Worm (Caenorhabditis elegans) whole organism, mixed stage, embryonic: ENCODE data around the gene C16D2.1.

Experiments
- M03D4.4 ChIP-seq: sonication (generic microtip); optimal IDR thresholded peaks from 2 replicates; lab custom pipeline; 2017; ENCODE audit warnings: mild to moderate bottlenecking, missing genetic modification characterization, missing compliant biosample characterization
- bed-3 ChIP-seq: fragments of 200-800 bp; sonication (Bioruptor generic); optimal IDR thresholded peaks from 3 replicates; lab custom pipeline; 2018; ENCODE audit warnings: mild to moderate bottlenecking, missing genetic modification characterization, moderate library complexity, missing compliant biosample characterization
- blmp-1 ChIP-seq: fragments of 150-350 bp; optimal IDR thresholded peaks from 2 replicates; lab custom pipeline; 2014; ENCODE audit warnings: missing biosample characterization, missing genetic modification characterization
- ceh-39 ChIP-seq: fragments of 150-350 bp; optimal IDR thresholded peaks from 2 replicates; lab custom pipeline; 2014; ENCODE audit warnings: missing biosample characterization, missing genetic modification characterization
- ceh-83 ChIP-seq: fragments of 200-800 bp; sonication (Bioruptor generic); optimal IDR thresholded peaks from 2 replicates; lab custom pipeline; 2018; ENCODE audit warnings: mild to moderate bottlenecking, missing genetic modification characterization, missing compliant biosample characterization
- ces-1 ChIP-seq: fragments of 150-350 bp; optimal IDR thresholded peaks from 2 replicates; lab custom pipeline; 2014; ENCODE audit warnings: missing biosample characterization, missing genetic modification reagents, missing genetic modification characterization
- cnd-1 ChIP-seq: fragments of 200-800 bp; sonication (Bioruptor generic); optimal IDR thresholded peaks from 2 replicates; lab custom pipeline; 2018; ENCODE audit warnings: mild to moderate bottlenecking, missing genetic modification characterization, missing compliant biosample characterization
- elt-1 ChIP-seq: sonication (generic microtip); optimal IDR thresholded peaks from 2 replicates; lab custom pipeline; 2017; ENCODE audit warnings: missing genetic modification characterization, mild to moderate bottlenecking, missing compliant biosample characterization, antibody characterized with exemption, moderate library complexity, borderline replicate concordance; ENCODE audit not compliant: insufficient read depth
- flh-1 ChIP-seq: fragments of 200-800 bp; sonication (Bioruptor generic); optimal IDR thresholded peaks from 2 replicates; lab custom pipeline; 2018; ENCODE audit warnings: mild to moderate bottlenecking, missing genetic modification characterization, moderate library complexity, missing compliant biosample characterization
- ham-2 ChIP-seq: fragments of 200-800 bp; sonication (Bioruptor generic); optimal IDR thresholded peaks from 2 replicates; lab custom pipeline; 2018; ENCODE audit warnings: mild to moderate bottlenecking, missing genetic modification characterization, missing compliant biosample characterization
- hlh-1 ChIP-seq: fragments of 150-350 bp; optimal IDR thresholded peaks from 2 replicates; lab custom pipeline; 2014; ENCODE audit warnings: missing biosample characterization, missing genetic modification reagents, missing genetic modification characterization
- lin-32 ChIP-seq: fragments of 200-800 bp; sonication (Bioruptor generic); optimal IDR thresholded peaks from 2 replicates; lab custom pipeline; 2018; ENCODE audit warnings: mild to moderate bottlenecking, missing genetic modification characterization, missing compliant biosample characterization
- lsy-2 ChIP-seq: fragments of 150-350 bp; optimal IDR thresholded peaks from 2 replicates; lab custom pipeline; 2014; ENCODE audit warnings: missing biosample characterization, missing genetic modification characterization
- mab-5 ChIP-seq: fragments of 150-350 bp; optimal IDR thresholded peaks from 2 replicates; lab custom pipeline; 2014; ENCODE audit warnings: missing biosample characterization, missing genetic modification characterization
- mep-1 ChIP-seq: fragments of 150-350 bp; optimal IDR thresholded peaks from 2 replicates; lab custom pipeline; 2017; ENCODE audit warnings: missing biosample characterization, missing genetic modification reagents, missing genetic modification characterization, inconsistent platforms
- nhr-2 ChIP-seq: fragments of 150-350 bp; optimal IDR thresholded peaks from 2 replicates; lab custom pipeline; 2014; ENCODE audit warnings: missing biosample characterization, missing genetic modification characterization
- nhr-237 ChIP-seq: fragments of 150-350 bp; optimal IDR thresholded peaks from 2 replicates; lab custom pipeline; 2014; ENCODE audit warnings: missing biosample characterization, missing genetic modification characterization
- nhr-76 ChIP-seq: sonication (generic microtip); optimal IDR thresholded peaks from 2 replicates; lab custom pipeline; 2017; ENCODE audit warnings: missing biosample characterization, missing genetic modification characterization
- pha-4 ChIP-seq: fragments of 150-350 bp; optimal IDR thresholded peaks from 2 replicates; lab custom pipeline; 2018; ENCODE audit warnings: missing biosample characterization, missing genetic modification reagents, missing genetic modification characterization
- sem-2 ChIP-seq: fragments of 200-800 bp; sonication (Bioruptor generic); optimal IDR thresholded peaks from 2 replicates; lab custom pipeline; 2018; ENCODE audit warnings: mild to moderate bottlenecking, missing genetic modification characterization, missing compliant biosample characterization
- snpc-4 ChIP-seq: fragments of 150-350 bp; optimal IDR thresholded peaks from 2 replicates; lab custom pipeline; 2014; ENCODE audit warnings: missing biosample characterization, missing genetic modification characterization
- sptf-1 ChIP-seq: sonication (generic microtip); optimal IDR thresholded peaks from 2 replicates; lab custom pipeline; 2017; ENCODE audit warnings: mild to moderate bottlenecking, missing genetic modification characterization, moderate library complexity, missing compliant biosample characterization
- tbx-8 ChIP-seq: fragments of 200-800 bp; sonication (Bioruptor generic); optimal IDR thresholded peaks from 2 replicates; lab custom pipeline; 2018; ENCODE audit warnings: mild to moderate bottlenecking, missing genetic modification characterization, moderate library complexity, missing compliant biosample characterization
- unc-120 ChIP-seq: sonication (generic microtip); optimal IDR thresholded peaks from 2 replicates; lab custom pipeline; 2017; ENCODE audit warnings: missing genetic modification characterization, missing compliant biosample characterization; ENCODE audit not compliant: poor library complexity, severe bottlenecking
- unc-39 ChIP-seq: fragments of 150-350 bp; optimal IDR thresholded peaks from 2 replicates; lab custom pipeline; 2014; ENCODE audit warnings: missing biosample characterization, missing genetic modification characterization
- unc-62 ChIP-seq: fragments of 150-350 bp; optimal IDR thresholded peaks from 2 replicates; lab custom pipeline; 2014; ENCODE audit warnings: missing biosample characterization, missing genetic modification reagents, missing genetic modification characterization
- zip-8 ChIP-seq: fragments of 150-350 bp; optimal IDR thresholded peaks from 2 replicates; lab custom pipeline; 2014; ENCODE audit warnings: missing biosample characterization, missing genetic modification characterization
- ztf-11 ChIP-seq: fragments of 150-350 bp; optimal IDR thresholded peaks from 2 replicates; lab custom pipeline; 2014; ENCODE audit warnings: missing biosample characterization, missing genetic modification characterization

C16D2.1 gene

ce11 chrII:9120329-9120728, 11.1 kb upstream of the C16D2.1 start:
- TF ChIP-seq bed-3 (no peak), unc-62 (GFP tag; lab: Kevin White, UChicago) (no peak), flh-1 (GFP tag; lab: Kevin White, UChicago) (no peak), nhr-2 (tag; lab: Kevin White, UChicago) (no peak), hlh-1 (tag; lab: Kevin White, UChicago) (no peak), mep-1 (tag; lab: Kevin White, UChicago) (no peak), tbx-8 (GFP tag; lab: Kevin White, UChicago) (no peak), sem-2 (GFP tag; lab: Kevin White, UChicago) (no peak), elt-1 (no peak), unc-120 (no peak), ceh-39 (no peak), lsy-2 (tag; lab: Kevin White, UChicago) (no peak), mab-5 (tag; lab: Kevin White, UChicago) (no peak), ceh-83 (no peak), blmp-1 (no peak)

DNA sequence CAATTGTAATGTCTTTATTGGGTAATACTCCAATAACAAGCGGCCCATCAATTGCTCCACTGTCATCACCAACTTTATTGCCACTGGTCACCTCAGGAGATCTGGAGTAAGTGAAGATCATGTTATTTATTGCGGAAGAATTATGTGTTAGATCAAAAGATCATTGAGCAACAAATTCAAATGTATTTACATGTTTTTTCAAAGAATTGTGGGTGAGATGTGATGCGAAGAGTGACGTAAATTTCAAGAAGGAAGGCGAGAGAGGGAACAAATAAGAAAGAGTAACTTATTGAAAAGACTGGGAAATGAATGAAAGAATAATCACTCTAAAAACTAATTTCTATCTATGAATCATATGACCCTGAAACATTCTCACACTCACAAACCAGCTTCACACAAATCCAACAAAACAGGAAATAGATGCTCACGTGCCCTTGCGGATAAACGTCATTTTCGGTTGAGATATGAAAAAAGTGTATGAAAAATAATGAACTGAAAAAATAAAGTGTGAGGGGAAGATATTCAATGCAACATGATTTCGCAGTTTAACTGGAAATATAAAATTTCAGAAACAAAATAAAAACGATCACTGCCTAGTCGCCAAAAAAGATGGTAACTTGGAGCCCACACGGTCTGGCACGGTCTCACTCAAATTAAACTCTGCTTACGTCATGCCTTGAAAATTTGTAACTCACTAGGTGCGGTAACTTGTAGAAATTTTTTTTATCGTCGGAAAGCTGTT, 10.5 kb upstream of the C16D2.1 start:
- TF ChIP-seq sem-2 (GFP tag; lab: Kevin White, UChicago) (no peak), ceh-83 (no peak), mep-1 (tag; lab: Kevin White, UChicago) (no peak), bed-3 (no peak), unc-39 (tag; lab: Kevin White, UChicago) (no peak), nhr-237 (tag; lab: Kevin White, UChicago) (no peak)
- TF ChIP-seq, all 35 proteins: peak for 0

ce11 chrII:9124353-9124752, 7.1 kb upstream of the C16D2.1 start:
- TF ChIP-seq lsy-2 (tag; lab: Kevin White, UChicago) (no peak), ham-2 (GFP tag; lab: Kevin White, UChicago) (no peak)

DNA sequence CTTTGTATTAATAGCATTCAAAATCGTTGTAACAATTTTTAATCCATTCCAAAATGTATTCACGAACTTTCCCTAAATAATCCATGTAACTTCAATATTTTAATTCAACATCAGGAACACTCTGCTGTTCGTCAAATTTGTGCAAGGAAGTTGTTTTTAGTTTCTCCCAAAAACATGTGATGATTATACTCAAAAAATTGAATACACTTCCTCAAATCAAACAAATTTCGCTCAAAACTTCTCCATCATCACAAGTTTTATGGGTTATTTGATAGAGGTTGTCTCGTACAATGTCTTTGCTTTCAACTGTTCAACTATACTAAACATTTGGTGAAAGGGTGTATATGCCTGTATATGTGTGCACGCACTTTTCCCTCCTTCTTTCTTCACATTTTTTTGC, 6.5 kb upstream of the C16D2.1 start:
- TF ChIP-seq pha-4 (tag; lab: Kevin White, UChicago) (no peak), blmp-1 (no peak), unc-62 (GFP tag; lab: Kevin White, UChicago) (no peak), unc-120 (no peak), nhr-237 (tag; lab: Kevin White, UChicago) (no peak), bed-3 (no peak), mab-5 (tag; lab: Kevin White, UChicago) (no peak), cnd-1 (tag; lab: Kevin White, UChicago) (no peak), ces-1 (GFP tag; lab: Kevin White, UChicago) (no peak), M03D4.4 (no peak), tbx-8 (GFP tag; lab: Kevin White, UChicago) (no peak), nhr-76 (tag; lab: Kevin White, UChicago) (no peak), sptf-1 (tag; lab: Kevin White, UChicago) (no peak), lin-32 (GFP tag; lab: Kevin White, UChicago) (no peak), ceh-83 (no peak), mep-1 (tag; lab: Kevin White, UChicago) (no peak), unc-39 (tag; lab: Kevin White, UChicago) (no peak)

- peak; percentile 95 for TF ChIP-seq zip-8 (tag; lab: Kevin White, UChicago)
Observed at ce11 chrII:9125558-9125957, 5.9 kb upstream of the C16D2.1 start.

DNA sequence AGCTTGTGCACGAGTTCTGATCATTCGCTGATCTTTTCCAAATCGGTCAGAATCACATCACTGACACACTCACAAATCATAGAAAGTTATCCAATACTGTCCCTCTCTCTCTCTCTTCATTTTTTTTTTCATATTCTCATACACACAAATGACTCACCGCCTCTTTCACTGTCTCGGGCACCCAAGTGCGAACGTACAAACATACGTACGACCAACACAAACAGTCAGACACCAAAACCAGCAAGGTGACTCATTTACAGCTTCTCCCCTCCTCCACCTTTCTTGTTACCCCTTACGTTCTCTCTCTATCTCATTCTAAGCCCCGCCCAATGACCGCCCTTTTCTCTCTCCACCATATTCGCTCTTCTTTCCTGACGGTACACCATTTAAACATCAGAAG, 4.5 kb upstream of the C16D2.1 start:
- TF ChIP-seq unc-120 (no peak), pha-4 (tag; lab: Kevin White, UChicago) (no peak), flh-1 (GFP tag; lab: Kevin White, UChicago) (no peak), cnd-1 (tag; lab: Kevin White, UChicago) (no peak), lin-32 (GFP tag; lab: Kevin White, UChicago) (no peak), ham-2 (GFP tag; lab: Kevin White, UChicago) (no peak), unc-39 (tag; lab: Kevin White, UChicago) (no peak), ceh-39 (no peak), sptf-1 (tag; lab: Kevin White, UChicago) (no peak), snpc-4 (tag; lab: Kevin White, UChicago) (no peak), nhr-2 (tag; lab: Kevin White, UChicago) (no peak), mep-1 (tag; lab: Kevin White, UChicago) (no peak), ztf-11 (tag; lab: Kevin White, UChicago) (no peak), mab-5 (tag; lab: Kevin White, UChicago) (no peak), bed-3 (no peak), ces-1 (GFP tag; lab: Kevin White, UChicago) (no peak), elt-1 (no peak), M03D4.4 (no peak)
